Fruit fly (Drosophila melanogaster): ENCODE data around the gene CG4577.

CG4577 gene

dm6 chr2L:1122711-1122960 is 11.9 kb upstream of the CG4577 start:
- TF ChIP-seq acj6 (GFP tag; optimal IDR thresholded peaks at IDR 0.05) = no peak
- no peak for TF ChIP-seq CG6163 (GFP tag; IDR thresholded peaks at IDR 0.05)
- TF ChIP-seq fkh (GFP tag; optimal IDR thresholded peaks at IDR 0.05) = peak; percentile 29

- TF ChIP-seq Eip78C (GFP tag) (peak; percentile 40), CG32006 (GFP tag; optimal IDR thresholded peaks at IDR 0.05) (no peak), svp (GFP tag) (peak; percentile 72), fkh (GFP tag; optimal IDR thresholded peaks at IDR 0.05) (peak; percentile 82)
Measured at dm6 chr2L:1123078-1123818, 11.2 kb upstream of the CG4577 start.

dm6 chr2L:1124265-1124664 is 10.2 kb upstream of the CG4577 start:
- TF ChIP-seq CG10669 (GFP tag; optimal IDR thresholded peaks at IDR 0.05) (peak; percentile 5), CG3032 (tag; optimal IDR thresholded peaks at IDR 0.05) (no peak)

dm6 chr2L:1125437-1125836 is 9.1 kb upstream of the CG4577 start:
- TF ChIP-seq CG16779 (tag; optimal IDR thresholded peaks at IDR 0.05) (peak; percentile 45), svp (GFP tag) (peak; percentile 2), CG11762 (GFP tag; optimal IDR thresholded peaks at IDR 0.05; ENCODE audit: insufficient read depth) (no peak), fkh (GFP tag; optimal IDR thresholded peaks at IDR 0.05) (peak; percentile 82)

dm6 chr2L:1126527-1126926 is 8.0 kb upstream of the CG4577 start:
- TF ChIP-seq svp (GFP tag) (peak; percentile 66), acj6 (GFP tag; optimal IDR thresholded peaks at IDR 0.05) (no peak)

- TF ChIP-seq fkh (GFP tag; optimal IDR thresholded peaks at IDR 0.05) = no peak
- no peak for TF ChIP-seq fd59A (GFP tag; optimal IDR thresholded peaks at IDR 0.05)
- no peak for TF ChIP-seq CG11762 (GFP tag; optimal IDR thresholded peaks at IDR 0.05; ENCODE audit: insufficient read depth)
- no peak for TF ChIP-seq topi (GFP tag; optimal IDR thresholded peaks at IDR 0.05)
- TF ChIP-seq Ets21C (GFP tag; optimal IDR thresholded peaks at IDR 0.05) = no peak
- no peak for TF ChIP-seq spab (GFP tag; optimal IDR thresholded peaks at IDR 0.05)
- TF ChIP-seq CG32006 (GFP tag; optimal IDR thresholded peaks at IDR 0.05) = no peak
- TF ChIP-seq CG1621 (tag; optimal IDR thresholded peaks at IDR 0.05) = no peak
- TF ChIP-seq Smox (GFP tag; optimal IDR thresholded peaks at IDR 0.05) = no peak
Measured at dm6 chr2L:1127434-1128089, 6.9 kb upstream of the CG4577 start.

- TF ChIP-seq Hr4 (GFP tag; optimal IDR thresholded peaks at IDR 0.05) = no peak
- TF ChIP-seq CG8119 (GFP tag; IDR thresholded peaks at IDR 0.05) = no peak
- peak; percentile 29 for TF ChIP-seq fkh (GFP tag; optimal IDR thresholded peaks at IDR 0.05)
- TF ChIP-seq eg (GFP tag; IDR thresholded peaks at IDR 0.05) = peak; percentile 46; the same call in 1 of the 3 replicates
Measured at dm6 chr2L:1128344-1128931, 6.1 kb upstream of the CG4577 start.

- peak; percentile 16 for TF ChIP-seq CG8319 (GFP tag; optimal IDR thresholded peaks at IDR 0.05)
- peak; percentile 74 for TF ChIP-seq svp (GFP tag)
- peak; percentile 14 for TF ChIP-seq net (GFP tag; optimal IDR thresholded peaks at IDR 0.05)
- TF ChIP-seq Blimp-1 (GFP tag; optimal IDR thresholded peaks at IDR 0.05) = peak; percentile 1
- peak; percentile 44 for TF ChIP-seq Sox15 (GFP tag; optimal IDR thresholded peaks at IDR 0.05)
- TF ChIP-seq CG11902 (GFP tag; optimal IDR thresholded peaks at IDR 0.05) = peak; percentile 43
- TF ChIP-seq CG9139 (GFP tag; optimal IDR thresholded peaks at IDR 0.05) = no peak
- TF ChIP-seq fd59A (GFP tag; optimal IDR thresholded peaks at IDR 0.05) = peak; percentile 20
- TF ChIP-seq CG32006 (GFP tag; optimal IDR thresholded peaks at IDR 0.05) = peak; percentile 69
- peak; percentile 72 for TF ChIP-seq lz (GFP tag; optimal IDR thresholded peaks at IDR 0.05)
- peak; percentile 55 for TF ChIP-seq Sox14 (GFP tag; optimal IDR thresholded peaks at IDR 0.05)
- peak; percentile 67 for TF ChIP-seq Hr39 (GFP tag; optimal IDR thresholded peaks at IDR 0.05)
- TF ChIP-seq Eip93F (GFP tag; optimal IDR thresholded peaks at IDR 0.05) = peak; percentile 38
- peak; percentile 70 for TF ChIP-seq CG31627 (GFP tag; optimal IDR thresholded peaks at IDR 0.05)
- peak; percentile 28 for TF ChIP-seq CG6808 (GFP tag; optimal IDR thresholded peaks at IDR 0.05)
- peak; percentile 65 for TF ChIP-seq Ets96B (tag; optimal IDR thresholded peaks at IDR 0.05)
- peak; percentile 0 for TF ChIP-seq CG6276 (GFP tag; optimal IDR thresholded peaks at IDR 0.05)
Measured at dm6 chr2L:1128932-1129887, 5.3 kb upstream of the CG4577 start, which contains the start of the genes Pino and TBC1D23. Gene Pino, minus strand, starts transcription at chr2L:1128953. Gene TBC1D23, plus strand, starts transcription at chr2L:1129316.
